Worm (Caenorhabditis elegans): ENCODE measurements around the gene gba-4.

Gene gba-4

ce11 chrIV:5369414-5369813 lies 18.7 kb upstream of the gba-4 start, which contains the start of gene F41H10.3:
Gene F41H10.3 (plus strand): TSS chrIV:5369801.
- TF ChIP-seq aptf-3 (GFP tag; IDR thresholded peaks at IDR 0.05) (no peak), mcd-1 (GFP tag; IDR thresholded peaks at IDR 0.05) (0 out of 2 replicates have a peak, but pooled peaks have one; percentile 31)

DNA sequence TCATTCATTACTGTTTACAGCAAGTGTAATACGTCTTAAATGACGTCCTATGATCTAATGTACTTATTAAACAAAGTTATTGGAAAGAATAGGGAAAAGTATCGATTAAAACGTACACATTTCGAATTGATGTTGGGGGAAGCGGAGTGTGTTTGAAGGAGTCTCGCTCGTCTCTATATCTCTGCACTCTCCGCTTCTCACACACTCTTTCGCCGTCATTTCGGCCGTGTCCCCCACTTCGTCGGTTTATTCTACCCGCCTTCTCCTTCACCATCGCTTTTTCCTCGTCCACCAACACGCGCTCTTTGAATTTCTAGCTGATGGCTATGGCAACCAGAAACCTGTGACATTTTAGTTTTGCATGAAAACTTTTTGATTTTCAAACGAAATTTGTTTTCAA lies 18.2 kb upstream of the gba-4 start:
- no peak for TF ChIP-seq F57C9.4 (tag; optimal IDR thresholded peaks at IDR 0.05)
- TF ChIP-seq B0336.3 (GFP tag; IDR thresholded peaks at IDR 0.05): peak; percentile 46; the same call in 1 of the 2 replicates
- TF ChIP-seq B0261.1 (tag; optimal IDR thresholded peaks at IDR 0.05): no peak
- no peak for TF ChIP-seq lin-40 (tag; optimal IDR thresholded peaks at IDR 0.05)
- no peak for TF ChIP-seq lsl-1 (GFP tag; optimal IDR thresholded peaks at IDR 0.05)
- peak; percentile 52 for TF ChIP-seq madf-6 (GFP tag; IDR thresholded peaks at IDR 0.05)
- TF ChIP-seq lin-54 (GFP tag; optimal IDR thresholded peaks at IDR 0.05): peak; percentile 6
- TF ChIP-seq snpc-4 (GFP tag; optimal IDR thresholded peaks at IDR 0.05): no peak
- peak in 2 of 4 experiments; percentile 20 to 67 for TF ChIP-seq snpc-4 (tag; optimal IDR thresholded peaks at IDR 0.05)
- TF ChIP-seq madf-10 (tag; optimal IDR thresholded peaks at IDR 0.05): no peak
- TF ChIP-seq C17E4.6 (GFP tag; IDR thresholded peaks at IDR 0.05): peak; percentile 23; the same call in 1 of the 2 replicates
- peak; percentile 63; the same call in 1 of the 2 replicates for TF ChIP-seq egl-18 (GFP tag; IDR thresholded peaks at IDR 0.05)
- no peak for TF ChIP-seq ztf-3 (GFP tag; optimal IDR thresholded peaks at IDR 0.05)
- peak; percentile 8 for TF ChIP-seq tbp1 (GFP tag; optimal IDR thresholded peaks at IDR 0.05)
- TF ChIP-seq Y95B8A.8 (GFP tag; IDR thresholded peaks at IDR 0.05): 0 out of 2 replicates have a peak, but pooled peaks have one; percentile 40
- TF ChIP-seq ccch-3 (GFP tag; optimal IDR thresholded peaks at IDR 0.05): no peak
- peak; percentile 77 for TF ChIP-seq attf-5 (GFP tag; optimal IDR thresholded peaks at IDR 0.05)
- no peak for TF ChIP-seq aptf-2 (GFP tag; conservative IDR thresholded peaks at IDR 0.05)
- TF ChIP-seq lin-35 (GFP tag; optimal IDR thresholded peaks at IDR 0.05): no peak
- peak; percentile 11 for TF ChIP-seq nhr-80 (tag; optimal IDR thresholded peaks at IDR 0.05)
- TF ChIP-seq ztf-18 (tag; optimal IDR thresholded peaks at IDR 0.05): no peak
- no peak for TF ChIP-seq cebp-1 (GFP tag; IDR thresholded peaks at IDR 0.05)
- peak; percentile 49 for TF ChIP-seq cebp-1 (tag; optimal IDR thresholded peaks at IDR 0.05)
- TF ChIP-seq pbrm-1 (GFP tag; IDR thresholded peaks at IDR 0.05): 0 out of 2 replicates have a peak, but pooled peaks have one; percentile 31
- 0 out of 2 replicates have a peak, but pooled peaks have one; percentile 20 for TF ChIP-seq nfyb-1 (GFP tag; IDR thresholded peaks at IDR 0.05)
- peak; percentile 36; the same call in 1 of the 2 replicates for TF ChIP-seq dox-1 (GFP tag; IDR thresholded peaks at IDR 0.05)
- TF ChIP-seq zfh-2 (GFP tag; conservative IDR thresholded peaks at IDR 0.05): peak; percentile 63
- TF ChIP-seq xnd-1 (tag; optimal IDR thresholded peaks at IDR 0.05): no peak
- no peak for TF ChIP-seq fkh-3 (tag; optimal IDR thresholded peaks at IDR 0.05)
- TF ChIP-seq ceh-40 (GFP tag; IDR thresholded peaks at IDR 0.05): no peak
- peak; percentile 67 for TF ChIP-seq mcd-1 (GFP tag; IDR thresholded peaks at IDR 0.05)
- no peak for TF ChIP-seq unc-62 (GFP tag; optimal IDR thresholded peaks at IDR 0.05)
- 0 out of 2 replicates have a peak, but pooled peaks have one; percentile 48 for TF ChIP-seq ekl-4 (GFP tag; IDR thresholded peaks at IDR 0.05)
- TF ChIP-seq hmg-1.2 (GFP tag; IDR thresholded peaks at IDR 0.05): peak; percentile 93

DNA sequence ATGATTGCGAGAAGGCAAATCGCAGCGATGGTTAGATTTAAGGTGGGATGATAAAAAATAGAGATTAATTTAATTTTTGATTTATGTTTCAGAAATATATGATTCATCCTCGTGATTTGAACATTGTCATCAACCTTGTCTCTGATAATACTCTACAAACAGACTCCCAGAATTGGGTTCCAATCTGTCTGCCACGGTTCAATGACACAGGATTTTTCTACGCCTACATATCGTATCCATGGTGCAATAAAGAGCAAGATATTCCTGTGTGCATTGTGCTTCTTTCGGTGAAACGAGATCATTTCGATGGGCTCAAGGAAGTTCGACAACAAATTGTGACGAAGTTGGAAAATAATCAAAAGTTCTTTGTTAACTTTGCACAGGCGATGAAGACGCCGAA lies 17.2 kb upstream of the gba-4 start:
- TF ChIP-seq F55B11.4 (tag; optimal IDR thresholded peaks at IDR 0.05; ENCODE audit: borderline replicate concordance, insufficient read depth) (no peak), Y53F4B.3 (GFP tag; IDR thresholded peaks at IDR 0.05) (no peak), gei-17 (GFP tag; optimal IDR thresholded peaks at IDR 0.05) (no peak), nhr-179 (tag; optimal IDR thresholded peaks at IDR 0.05) (no peak), nhr-120 (GFP tag; IDR thresholded peaks at IDR 0.05) (no peak), hlh-12 (tag; optimal IDR thresholded peaks at IDR 0.05) (no peak), ceh-27 (GFP tag; optimal IDR thresholded peaks at IDR 0.05) (no peak), ets-4 (GFP tag; optimal IDR thresholded peaks at IDR 0.05) (no peak), lin-40 (tag; optimal IDR thresholded peaks at IDR 0.05) (no peak), hmg-1.2 (GFP tag; IDR thresholded peaks at IDR 0.05) (no peak), chd-7 (tag; optimal IDR thresholded peaks at IDR 0.05) (no peak), attf-3 (GFP tag; conservative IDR thresholded peaks at IDR 0.05) (no peak), zim-3 (tag; optimal IDR thresholded peaks at IDR 0.05) (no peak), egl-44 (GFP tag; IDR thresholded peaks at IDR 0.05) (no peak), bed-1 (GFP tag; IDR thresholded peaks at IDR 0.05) (no peak), mcd-1 (GFP tag; IDR thresholded peaks at IDR 0.05) (no peak), repo-1 (tag; optimal IDR thresholded peaks at IDR 0.05) (no peak)

Data from whole organism, young adult.